Worm (Caenorhabditis elegans): ENCODE results near the gene R11D1.4.

Gene R11D1.4

ce11 chrV:12744979-12745378 is 31.0 kb upstream of the R11D1.4 start, which contains the start of gene C15C8.7:
TSS of gene C15C8.7 (minus strand) at chrV:12745050.
- TF ChIP-seq alr-1 (tag; optimal IDR thresholded peaks at IDR 0.05): no peak
- no peak for TF ChIP-seq aly-2 (tag; optimal IDR thresholded peaks at IDR 0.05)
- peak; percentile 6 for TF ChIP-seq F13H6.1 (tag; optimal IDR thresholded peaks at IDR 0.05)
- no peak for TF ChIP-seq sma-3 (GFP tag; optimal IDR thresholded peaks at IDR 0.05)
- no peak for TF ChIP-seq gmeb-1 (tag; optimal IDR thresholded peaks at IDR 0.05)
- TF ChIP-seq fos-1 (tag; optimal IDR thresholded peaks at IDR 0.05): peak; percentile 63
- TF ChIP-seq blmp-1 (tag; optimal IDR thresholded peaks at IDR 0.05; ENCODE audit: insufficient read depth): no peak
- no peak for TF ChIP-seq Y55F3AM.14 (GFP tag; optimal IDR thresholded peaks at IDR 0.05)
- TF ChIP-seq mdl-1 (tag; optimal IDR thresholded peaks at IDR 0.05): no peak

- TF ChIP-seq nhr-21 (tag; optimal IDR thresholded peaks at IDR 0.05): no peak
Observed at ce11 chrV:12743778-12744502, 29.9 kb upstream of the R11D1.4 start.

- TF ChIP-seq snpc-4 (tag; optimal IDR thresholded peaks at IDR 0.05) (no peak), alr-1 (tag; optimal IDR thresholded peaks at IDR 0.05) (no peak), C34F6.9 (tag; optimal IDR thresholded peaks at IDR 0.05) (no peak), elt-3 (tag; optimal IDR thresholded peaks at IDR 0.05) (no peak), ztf-11 (tag; optimal IDR thresholded peaks at IDR 0.05) (no peak), F13H6.1 (tag; optimal IDR thresholded peaks at IDR 0.05) (no peak), lin-39 (tag; optimal IDR thresholded peaks at IDR 0.05) (no peak), peb-1 (tag; optimal IDR thresholded peaks at IDR 0.05) (no peak), nhr-11 (tag; optimal IDR thresholded peaks at IDR 0.05) (no peak), gmeb-1 (tag; optimal IDR thresholded peaks at IDR 0.05) (peak; percentile 8), R02D3.7 (tag; optimal IDR thresholded peaks at IDR 0.05) (no peak), nhr-10 (tag; optimal IDR thresholded peaks at IDR 0.05) (no peak), nhr-129 (tag; optimal IDR thresholded peaks at IDR 0.05) (peak; percentile 96), sma-9 (GFP tag; optimal IDR thresholded peaks at IDR 0.05) (peak; percentile 54), sma-9 (tag; optimal IDR thresholded peaks at IDR 0.05) (no peak), crh-2 (tag; optimal IDR thresholded peaks at IDR 0.05) (peak; percentile 70), lin-13 (GFP tag; optimal IDR thresholded peaks at IDR 0.05) (no peak), ama-1 (optimal IDR thresholded peaks at IDR 0.05) (no peak), aly-2 (tag; optimal IDR thresholded peaks at IDR 0.05) (no peak), mbf-1 (tag; optimal IDR thresholded peaks at IDR 0.05) (no peak), nhr-23 (tag; optimal IDR thresholded peaks at IDR 0.05) (no peak), fos-1 (tag; optimal IDR thresholded peaks at IDR 0.05) (peak; percentile 82), lin-11 (tag; optimal IDR thresholded peaks at IDR 0.05) (no peak), unc-62 (GFP tag; optimal IDR thresholded peaks at IDR 0.05) (no peak), egl-27 (tag; optimal IDR thresholded peaks at IDR 0.05) (no peak), nhr-77 (tag; optimal IDR thresholded peaks at IDR 0.05) (no peak), nhr-12 (tag; optimal IDR thresholded peaks at IDR 0.05) (no peak), unc-39 (tag; optimal IDR thresholded peaks at IDR 0.05) (no peak), mdl-1 (tag; optimal IDR thresholded peaks at IDR 0.05) (no peak)
Observed at ce11 chrV:12741684-12742083, 27.7 kb upstream of the R11D1.4 start, which contains the start of gene hrg-7. TSS of gene hrg-7 (plus strand) at chrV:12742041.

ce11 chrV:12736166-12736753 is 22.2 kb upstream of the R11D1.4 start, which contains the start of gene cky-1:
TSS of gene cky-1 (plus strand) at chrV:12736703.
- peak; percentile 71 for TF ChIP-seq peb-1 (tag; optimal IDR thresholded peaks at IDR 0.05)
- TF ChIP-seq elt-3 (tag; optimal IDR thresholded peaks at IDR 0.05): no peak

ce11 chrV:12733465-12734248 is 19.6 kb upstream of the R11D1.4 start, which contains the start of the genes dhs-21 and xbx-9:
TSS of gene dhs-21 (minus strand) at chrV:12733645.
TSS of gene xbx-9 (plus strand) at chrV:12734198.
- peak; percentile 11 for TF ChIP-seq sma-3 (GFP tag; optimal IDR thresholded peaks at IDR 0.05)
- TF ChIP-seq elt-1 (tag; optimal IDR thresholded peaks at IDR 0.05): no peak
- peak; percentile 50 for TF ChIP-seq sma-9 (GFP tag; optimal IDR thresholded peaks at IDR 0.05)
- no peak for TF ChIP-seq sma-9 (tag; optimal IDR thresholded peaks at IDR 0.05)
- no peak for TF ChIP-seq mdl-1 (tag; optimal IDR thresholded peaks at IDR 0.05)
- TF ChIP-seq nhr-129 (tag; optimal IDR thresholded peaks at IDR 0.05): peak; percentile 87
- peak; percentile 59 for TF ChIP-seq fos-1 (tag; optimal IDR thresholded peaks at IDR 0.05)
- TF ChIP-seq aly-2 (tag; optimal IDR thresholded peaks at IDR 0.05): no peak

All from whole organism, L2 larva.